Worm (Caenorhabditis elegans) whole organism, mixed stage, embryonic: ENCODE results near the gene Y43F8B.11.

Experiments
- elt-3 ChIP-seq: fragments of 150-350 bp; optimal IDR thresholded peaks from 2 replicates; lab custom pipeline; 2014; ENCODE audit warnings: missing biosample characterization, missing genetic modification characterization
- lin-32 ChIP-seq: fragments of 200-800 bp; sonication (Bioruptor generic); optimal IDR thresholded peaks from 2 replicates; lab custom pipeline; 2018; ENCODE audit warnings: mild to moderate bottlenecking, missing genetic modification characterization, missing compliant biosample characterization
- mls-2 ChIP-seq: sonication (generic microtip); optimal IDR thresholded peaks from 2 replicates; lab custom pipeline; 2016; ENCODE audit warnings: mild to moderate bottlenecking, missing genetic modification characterization, moderate library complexity, missing compliant biosample characterization
- nhr-28 ChIP-seq: fragments of 150-350 bp; optimal IDR thresholded peaks from 2 replicates; lab custom pipeline; 2014; ENCODE audit warnings: missing biosample characterization, missing genetic modification characterization
- nhr-76 ChIP-seq: sonication (generic microtip); optimal IDR thresholded peaks from 2 replicates; lab custom pipeline; 2017; ENCODE audit warnings: missing biosample characterization, missing genetic modification characterization
- pha-4 ChIP-seq: fragments of 150-350 bp; optimal IDR thresholded peaks from 2 replicates; lab custom pipeline; 2018; ENCODE audit warnings: missing biosample characterization, missing genetic modification reagents, missing genetic modification characterization

DNA sequence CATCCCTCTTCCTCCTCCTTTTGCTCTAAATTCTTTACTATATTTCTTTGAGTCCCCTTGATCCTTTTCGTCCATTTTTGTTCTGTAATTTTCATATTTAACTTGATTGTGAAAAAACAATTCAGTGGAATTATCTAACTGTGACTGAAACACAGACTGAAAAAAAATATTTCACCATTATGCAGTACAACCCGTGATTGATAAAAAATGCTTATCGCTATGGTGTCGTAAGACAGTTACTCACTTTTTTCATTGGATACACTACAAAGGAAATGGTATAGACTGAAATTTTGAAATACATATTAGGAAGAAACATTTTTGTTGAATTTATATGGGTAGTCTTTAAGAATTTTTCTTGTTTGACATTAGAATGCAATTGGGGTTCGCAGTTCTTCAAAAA is 2.9 kb upstream of the Y43F8B.11 start, which contains the start of gene Y43F8B.23:
- TF ChIP-seq nhr-28 (no peak), elt-3 (no peak), nhr-76 (no peak), mls-2 (tag; lab: Kevin White, UChicago) (no peak), lin-32 (GFP tag; lab: Kevin White, UChicago) (no peak), pha-4 (no peak)
